Worm (Caenorhabditis elegans): ENCODE results near the gene K06H7.8.

DNA sequence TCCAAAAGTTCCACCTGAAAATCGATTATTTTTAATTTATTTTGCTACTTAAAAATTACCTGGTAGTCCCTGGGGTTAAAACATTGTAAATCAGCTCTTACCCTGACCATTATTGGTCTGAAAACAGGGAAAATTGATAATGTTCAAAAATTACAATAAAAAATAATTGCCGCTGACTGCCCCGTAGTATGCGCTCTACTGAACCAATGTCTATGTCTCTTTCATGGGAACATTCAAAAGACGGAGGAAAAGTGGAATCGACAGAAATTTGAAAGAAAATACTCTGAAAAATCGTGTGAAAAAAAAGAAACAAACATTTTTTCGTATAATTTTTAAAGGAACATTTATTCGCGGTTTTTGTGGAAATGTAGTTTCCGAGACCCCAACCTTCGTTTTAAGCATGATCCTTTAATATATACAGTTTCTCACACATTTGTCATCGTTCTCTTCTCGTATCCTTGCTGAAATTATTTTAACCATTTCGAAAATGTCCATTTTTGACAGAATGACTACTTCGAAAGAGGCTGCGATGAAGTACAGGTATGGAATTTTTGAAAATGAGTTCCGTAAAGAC lies 17.8 kb downstream of the K06H7.8 start, which contains the start of the genes dcr-1 and apc-2:
- TF ChIP-seq T23F11.4 (GFP tag; optimal IDR thresholded peaks at IDR 0.05) (no peak), che-1 (tag; optimal IDR thresholded peaks at IDR 0.05) (no peak), elt-2 (tag; optimal IDR thresholded peaks at IDR 0.05) (no peak), sox-4 (tag; optimal IDR thresholded peaks at IDR 0.05) (no peak), nhr-11 (tag; optimal IDR thresholded peaks at IDR 0.05) (no peak), C38D4.7 (GFP tag; optimal IDR thresholded peaks at IDR 0.05) (no peak), fkh-6 (tag; optimal IDR thresholded peaks at IDR 0.05) (no peak), ttx-3 (tag; optimal IDR thresholded peaks at IDR 0.05) (no peak), K02D7.2 (tag; optimal IDR thresholded peaks at IDR 0.05) (no peak), ama-1 (optimal IDR thresholded peaks at IDR 0.05) (no peak)
